Fruit fly (Drosophila melanogaster): ENCODE measurements around the gene geko.
A peak's percentile ranks its signal among the peaks of the same experiment; 100 is the strongest.

Gene geko

DNA sequence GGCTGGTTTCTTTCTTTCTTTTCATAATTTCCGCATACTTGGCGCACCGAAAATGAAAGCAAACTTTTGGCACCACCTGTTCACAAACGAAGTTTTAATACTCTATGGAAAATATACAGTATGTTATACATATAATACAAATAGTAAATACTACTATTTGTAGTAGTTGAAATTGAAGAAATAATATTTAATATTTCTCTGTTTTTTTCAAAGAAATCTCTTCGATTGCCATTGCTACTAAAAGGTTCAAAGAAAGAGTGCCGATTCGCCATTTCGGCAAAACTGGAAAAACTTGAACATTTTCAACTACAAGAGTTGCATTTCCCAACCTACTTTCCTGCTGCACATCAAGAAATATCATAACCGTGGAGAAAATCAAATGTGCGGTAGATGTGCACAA lies 7.6 kb downstream of the geko start (continued):
- TF ChIP-seq Hr39 (GFP tag; optimal IDR thresholded peaks at IDR 0.05) (no peak), CG8119 (GFP tag; IDR thresholded peaks at IDR 0.05) (peak; percentile 81), Eip93F (GFP tag; optimal IDR thresholded peaks at IDR 0.05) (no peak), CG8319 (GFP tag; optimal IDR thresholded peaks at IDR 0.05) (no peak), CG6276 (GFP tag; optimal IDR thresholded peaks at IDR 0.05) (peak; percentile 58), CG10631 (GFP tag; optimal IDR thresholded peaks at IDR 0.05) (no peak), Hr4 (GFP tag; optimal IDR thresholded peaks at IDR 0.05) (peak; percentile 39), CG32006 (GFP tag; optimal IDR thresholded peaks at IDR 0.05) (peak; percentile 79), topi (GFP tag; optimal IDR thresholded peaks at IDR 0.05) (no peak), CG7368 (GFP tag; optimal IDR thresholded peaks at IDR 0.05) (no peak), CG4318 (GFP tag; optimal IDR thresholded peaks at IDR 0.05) (peak; percentile 36), svp (GFP tag) (no peak), spab (GFP tag; optimal IDR thresholded peaks at IDR 0.05) (no peak), OdsH (GFP tag; optimal IDR thresholded peaks at IDR 0.05) (no peak), CG11294 (GFP tag; IDR thresholded peaks at IDR 0.05) (no peak), fkh (GFP tag; optimal IDR thresholded peaks at IDR 0.05) (no peak), Sox102F (GFP tag; optimal IDR thresholded peaks at IDR 0.05) (no peak), Smox (GFP tag; optimal IDR thresholded peaks at IDR 0.05) (no peak), Eip78C (GFP tag) (peak; percentile 57), CG15336 (GFP tag; IDR thresholded peaks at IDR 0.05) (peak; percentile 77), CG6854 (GFP tag; optimal IDR thresholded peaks at IDR 0.05) (no peak), CG11762 (GFP tag; optimal IDR thresholded peaks at IDR 0.05; ENCODE audit: insufficient read depth) (no peak), dac (GFP tag; optimal IDR thresholded peaks at IDR 0.05) (no peak), Ets21C (GFP tag; optimal IDR thresholded peaks at IDR 0.05) (no peak), Lpt (GFP tag; optimal IDR thresholded peaks at IDR 0.05) (no peak), lz (GFP tag; optimal IDR thresholded peaks at IDR 0.05) (no peak), CG9139 (GFP tag; optimal IDR thresholded peaks at IDR 0.05) (no peak)

- no peak for TF ChIP-seq Met (GFP tag; optimal IDR thresholded peaks at IDR 0.05)
- TF ChIP-seq CG32006 (GFP tag; optimal IDR thresholded peaks at IDR 0.05) = no peak
- TF ChIP-seq CG11294 (GFP tag; IDR thresholded peaks at IDR 0.05) = no peak
- no peak for TF ChIP-seq Sox14 (GFP tag; optimal IDR thresholded peaks at IDR 0.05)
- no peak for TF ChIP-seq Hr39 (GFP tag; optimal IDR thresholded peaks at IDR 0.05)
These were observed 8.4 kb downstream of the geko start for dm6 chr3L:18147596-18147995.

dm6 chr3L:18148418-18148973 lies 9.3 kb downstream of the geko start, which contains the start of gene CG7330:
CG7330 (plus strand) TSS chr3L:18148923.
- TF ChIP-seq Sox14 (GFP tag; optimal IDR thresholded peaks at IDR 0.05) (peak; percentile 77), CG4318 (GFP tag; optimal IDR thresholded peaks at IDR 0.05) (peak; percentile 97), Ets96B (tag; optimal IDR thresholded peaks at IDR 0.05) (peak; percentile 83), CG11902 (GFP tag; optimal IDR thresholded peaks at IDR 0.05) (peak; percentile 94), OdsH (GFP tag; optimal IDR thresholded peaks at IDR 0.05) (peak; percentile 96), Ets21C (GFP tag; optimal IDR thresholded peaks at IDR 0.05) (peak; percentile 73), Smox (GFP tag; optimal IDR thresholded peaks at IDR 0.05) (peak; percentile 90), svp (GFP tag) (peak; percentile 96), CG31627 (GFP tag; optimal IDR thresholded peaks at IDR 0.05) (peak; percentile 87), fd85E (GFP tag; optimal IDR thresholded peaks at IDR 0.05) (peak; percentile 84), Sox15 (GFP tag; optimal IDR thresholded peaks at IDR 0.05) (peak; percentile 96), CG3032 (tag; optimal IDR thresholded peaks at IDR 0.05) (peak; percentile 88), spab (GFP tag; optimal IDR thresholded peaks at IDR 0.05) (peak; percentile 79), topi (GFP tag; optimal IDR thresholded peaks at IDR 0.05) (peak; percentile 86), salr (GFP tag; optimal IDR thresholded peaks at IDR 0.05) (peak; percentile 24 to 93), Eip75B (GFP tag; optimal IDR thresholded peaks at IDR 0.05) (peak; percentile 87), achi (GFP tag; optimal IDR thresholded peaks at IDR 0.05) (peak; percentile 95), vri (GFP tag; optimal IDR thresholded peaks at IDR 0.05) (peak; percentile 53), CG32006 (GFP tag; optimal IDR thresholded peaks at IDR 0.05) (peak; percentile 99), net (GFP tag; optimal IDR thresholded peaks at IDR 0.05) (peak; percentile 96), CG10669 (GFP tag; optimal IDR thresholded peaks at IDR 0.05) (peak; percentile 85), esn (GFP tag; optimal IDR thresholded peaks at IDR 0.05) (peak; percentile 93), Eip93F (GFP tag; optimal IDR thresholded peaks at IDR 0.05) (peak; percentile 70), CG11294 (GFP tag; IDR thresholded peaks at IDR 0.05) (peak; percentile 85), ss (GFP tag; optimal IDR thresholded peaks at IDR 0.05) (peak; percentile 71 to 90), CG10631 (GFP tag; optimal IDR thresholded peaks at IDR 0.05) (peak; percentile 93), fkh (GFP tag; optimal IDR thresholded peaks at IDR 0.05) (peak; percentile 57), dsx (GFP tag; optimal IDR thresholded peaks at IDR 0.05; ENCODE audit: poor library complexity, severe bottlenecking) (peak; percentile 82), Hr39 (GFP tag; optimal IDR thresholded peaks at IDR 0.05) (peak; percentile 81), CG8319 (GFP tag; optimal IDR thresholded peaks at IDR 0.05) (peak; percentile 92), Met (GFP tag; optimal IDR thresholded peaks at IDR 0.05) (peak; percentile 90), CG11762 (GFP tag; optimal IDR thresholded peaks at IDR 0.05; ENCODE audit: insufficient read depth) (peak; percentile 92), dac (GFP tag; optimal IDR thresholded peaks at IDR 0.05) (peak; percentile 95), CG6792 (GFP tag; optimal IDR thresholded peaks at IDR 0.05) (peak; percentile 96)

Measured in whole organism, prepupa.